Worm (Caenorhabditis elegans): ENCODE measurements around the gene C08B6.8.

The C08B6.8 gene

DNA sequence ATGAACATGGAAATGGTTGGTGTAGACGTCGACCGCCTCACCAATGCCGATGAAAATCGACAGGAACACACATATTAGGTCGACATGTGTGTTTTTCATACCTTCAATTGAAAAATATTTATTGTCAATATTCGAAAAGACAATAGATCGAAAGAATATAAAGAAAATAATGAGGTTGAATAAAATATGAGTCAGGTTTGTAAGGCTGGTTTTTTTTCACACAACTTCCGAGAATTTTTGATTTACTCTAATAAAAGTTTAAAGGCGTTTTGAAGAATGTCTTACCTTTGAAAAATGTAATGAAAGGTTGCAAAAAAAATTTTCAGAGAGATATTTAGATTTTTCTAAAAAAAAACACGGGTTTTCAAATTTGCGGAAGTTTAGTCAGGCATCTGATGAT is 39.2 kb downstream of the C08B6.8 start, which contains the start of gene egl-3:
Gene egl-3, minus strand, starts transcription at position 101 of the 400 bp plus-strand sequence.
- no peak for TF ChIP-seq fkh-2 (tag; optimal IDR thresholded peaks at IDR 0.05)
- no peak for TF ChIP-seq ztf-4 (tag; optimal IDR thresholded peaks at IDR 0.05)
- no peak for TF ChIP-seq fos-1 (tag; optimal IDR thresholded peaks at IDR 0.05)

DNA sequence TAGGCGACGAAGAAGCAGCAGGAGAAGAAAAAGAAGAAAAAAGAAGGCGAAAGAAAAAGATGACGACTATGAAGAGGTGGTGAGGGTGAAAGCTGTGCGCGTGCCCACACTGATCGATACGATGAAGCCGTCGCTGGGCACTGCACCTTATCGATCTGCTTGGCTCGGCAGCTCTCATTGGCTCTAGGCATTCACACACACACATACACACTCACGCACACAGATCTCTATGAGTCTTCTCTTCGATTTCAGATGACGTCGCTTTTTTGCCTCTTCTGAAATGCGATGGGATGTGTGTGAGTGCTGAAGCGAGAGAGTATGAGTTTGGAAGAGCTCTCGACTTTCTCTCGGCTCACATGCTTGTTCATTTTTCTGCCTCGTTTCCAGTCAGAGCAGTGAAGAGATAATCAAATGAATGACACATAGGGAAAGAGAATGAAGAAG is 40.2 kb downstream of the C08B6.8 start:
- TF ChIP-seq lin-15B (tag; optimal IDR thresholded peaks at IDR 0.05) (peak; percentile 47), nhr-11 (tag; optimal IDR thresholded peaks at IDR 0.05) (peak; percentile 79), fkh-10 (GFP tag; optimal IDR thresholded peaks at IDR 0.05) (peak; percentile 95), skn-1 (tag; optimal IDR thresholded peaks at IDR 0.05) (no peak), snpc-4 (tag; optimal IDR thresholded peaks at IDR 0.05) (peak; percentile 35), lsy-12 (tag; optimal IDR thresholded peaks at IDR 0.05) (peak; percentile 57), lin-39 (tag; optimal IDR thresholded peaks at IDR 0.05) (peak; percentile 85), nhr-77 (tag; optimal IDR thresholded peaks at IDR 0.05) (no peak), fkh-2 (tag; optimal IDR thresholded peaks at IDR 0.05) (no peak), tbx-2 (tag; optimal IDR thresholded peaks at IDR 0.05) (peak; percentile 72), nhr-67 (tag; optimal IDR thresholded peaks at IDR 0.05) (no peak), nhr-12 (tag; optimal IDR thresholded peaks at IDR 0.05) (no peak), ceh-16 (tag; optimal IDR thresholded peaks at IDR 0.05) (no peak), ama-1 (optimal IDR thresholded peaks at IDR 0.05) (no peak), nhr-25 (tag; optimal IDR thresholded peaks at IDR 0.05) (no peak), unc-62 (GFP tag; optimal IDR thresholded peaks at IDR 0.05) (peak; percentile 66), daf-12 (tag; optimal IDR thresholded peaks at IDR 0.05) (no peak), egl-27 (tag; optimal IDR thresholded peaks at IDR 0.05) (no peak), elt-1 (tag; optimal IDR thresholded peaks at IDR 0.05) (peak; percentile 55), jun-1 (tag; optimal IDR thresholded peaks at IDR 0.05) (no peak), ceh-82 (tag; optimal IDR thresholded peaks at IDR 0.05) (no peak), zag-1 (tag; optimal IDR thresholded peaks at IDR 0.05) (peak; percentile 69), nfya-1 (tag; optimal IDR thresholded peaks at IDR 0.05; ENCODE audit: insufficient read depth) (peak; percentile 98), ZK546.5 (tag; optimal IDR thresholded peaks at IDR 0.05) (no peak), eor-1 (tag; optimal IDR thresholded peaks at IDR 0.05) (no peak), nhr-23 (tag; optimal IDR thresholded peaks at IDR 0.05) (no peak), hmg-11 (tag; optimal IDR thresholded peaks at IDR 0.05) (peak; percentile 91), ztf-4 (tag; optimal IDR thresholded peaks at IDR 0.05) (no peak), mml-1 (tag; optimal IDR thresholded peaks at IDR 0.05) (no peak), ztf-11 (tag; optimal IDR thresholded peaks at IDR 0.05) (no peak), mdl-1 (tag; optimal IDR thresholded peaks at IDR 0.05) (peak; percentile 10), unc-39 (tag; optimal IDR thresholded peaks at IDR 0.05) (no peak), ceh-28 (tag; optimal IDR thresholded peaks at IDR 0.05) (peak; percentile 88), fos-1 (tag; optimal IDR thresholded peaks at IDR 0.05) (no peak), egl-5 (tag; optimal IDR thresholded peaks at IDR 0.05) (peak; percentile 36), sea-2 (GFP tag; optimal IDR thresholded peaks at IDR 0.05) (peak; percentile 60)

DNA sequence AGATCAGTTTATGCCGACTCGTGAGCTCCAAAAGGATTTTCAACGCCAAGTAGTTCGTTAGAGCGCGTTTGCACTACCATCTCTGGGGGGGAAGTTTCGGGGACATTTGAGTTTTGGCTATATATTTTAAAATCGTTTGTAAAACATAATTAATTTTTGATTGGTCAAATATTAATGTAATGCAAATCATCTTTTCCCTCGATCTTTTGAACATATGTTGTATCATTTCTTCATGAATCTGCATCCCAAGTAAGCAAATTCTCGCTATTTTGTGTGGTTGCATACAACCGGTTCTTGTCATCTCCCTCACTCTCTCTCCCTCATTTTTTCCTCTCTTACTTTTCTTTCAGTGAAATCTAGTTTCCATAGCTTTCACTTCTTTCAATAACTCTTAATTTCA is 43.7 kb downstream of the C08B6.8 start:
- TF ChIP-seq elt-3 (tag; optimal IDR thresholded peaks at IDR 0.05) = no peak
- TF ChIP-seq nhr-237 (tag; optimal IDR thresholded peaks at IDR 0.05) = no peak
- TF ChIP-seq nhr-25 (tag; optimal IDR thresholded peaks at IDR 0.05) = peak; percentile 85
- no peak for TF ChIP-seq fos-1 (tag; optimal IDR thresholded peaks at IDR 0.05)
- TF ChIP-seq nhr-43 (tag; optimal IDR thresholded peaks at IDR 0.05; ENCODE audit: poor library complexity, severe bottlenecking) = peak; percentile 66
- TF ChIP-seq snpc-4 (tag; optimal IDR thresholded peaks at IDR 0.05) = peak; percentile 45
- TF ChIP-seq nfya-1 (tag; optimal IDR thresholded peaks at IDR 0.05; ENCODE audit: insufficient read depth) = peak; percentile 45
- TF ChIP-seq pqm-1 (tag; optimal IDR thresholded peaks at IDR 0.05) = peak; percentile 9
- TF ChIP-seq elt-2 (tag; optimal IDR thresholded peaks at IDR 0.05) = peak; percentile 14
- TF ChIP-seq nhr-23 (tag; optimal IDR thresholded peaks at IDR 0.05) = peak; percentile 42
- TF ChIP-seq lsy-12 (tag; optimal IDR thresholded peaks at IDR 0.05) = no peak
- TF ChIP-seq ceh-16 (tag; optimal IDR thresholded peaks at IDR 0.05) = no peak
- TF ChIP-seq jun-1 (tag; optimal IDR thresholded peaks at IDR 0.05) = peak; percentile 10
- peak; percentile 73 for TF ChIP-seq pha-4 (tag; optimal IDR thresholded peaks at IDR 0.05)
- TF ChIP-seq lin-15B (tag; optimal IDR thresholded peaks at IDR 0.05) = peak; percentile 72
- TF ChIP-seq skn-1 (tag; optimal IDR thresholded peaks at IDR 0.05) = peak; percentile 69

Measured in whole organism, L3 larva.